Fruit fly (Drosophila melanogaster) whole organism, prepupa: Measurements from ENCODE around the gene Rbf2.

Experiments
- Blimp-1 ChIP-seq: fragments of 200-800 bp; sonication (Bioruptor generic); optimal IDR thresholded peaks from 3 replicates; lab custom pipeline; 2017; ENCODE audit warnings: missing biosample characterization, missing genetic modification characterization, mild to moderate bottlenecking, moderate library complexity, missing genetic modification reagents
- CG10669 ChIP-seq: fragments of 200-800 bp; sonication (Bioruptor generic); optimal IDR thresholded peaks from 3 replicates; lab custom pipeline; 2018; ENCODE audit warnings: missing biosample characterization, mild to moderate bottlenecking, missing genetic modification characterization, moderate library complexity
- CG11294 ChIP-seq: fragments of 200-800 bp; sonication (Bioruptor generic); IDR thresholded peaks from 2 replicates; pipeline ENCODE4 v1.3.6; 2022; ENCODE audit warnings: missing biosample characterization, missing genetic modification characterization
- CG11762 ChIP-seq: fragments of 200-800 bp; sonication (Bioruptor generic); optimal IDR thresholded peaks from 3 replicates; lab custom pipeline; 2016; ENCODE audit warnings: missing biosample characterization, missing genetic modification characterization; ENCODE audit not compliant: insufficient read depth
- CG11902 ChIP-seq: fragments of 200-800 bp; sonication (Bioruptor generic); optimal IDR thresholded peaks from 3 replicates; lab custom pipeline; 2016; ENCODE audit warnings: missing biosample characterization, missing genetic modification characterization
- CG15336 ChIP-seq: fragments of 200-800 bp; sonication (Bioruptor generic); IDR thresholded peaks from 2 replicates; pipeline ENCODE4 v1.3.6; 2022; ENCODE audit warnings: missing biosample characterization, missing genetic modification characterization
- CG1621 ChIP-seq: fragments of 200-800 bp; sonication (Bioruptor generic); optimal IDR thresholded peaks from 3 replicates; lab custom pipeline; 2018; ENCODE audit warnings: missing biosample characterization, mild to moderate bottlenecking, missing genetic modification characterization
- CG16779 ChIP-seq: fragments of 200-800 bp; sonication (Bioruptor generic); optimal IDR thresholded peaks from 3 replicates; lab custom pipeline; 2017; ENCODE audit warnings: missing biosample characterization, mild to moderate bottlenecking, missing genetic modification characterization
- CG3032 ChIP-seq: fragments of 200-800 bp; optimal IDR thresholded peaks from 2 replicates; lab custom pipeline; 2019; ENCODE audit warnings: missing biosample characterization, mild to moderate bottlenecking, missing genetic modification characterization, moderate library complexity
- CG31627 ChIP-seq: fragments of 200-800 bp; sonication (Bioruptor generic); optimal IDR thresholded peaks from 3 replicates; lab custom pipeline; 2016; ENCODE audit warnings: missing biosample characterization, missing genetic modification characterization
- CG32006 ChIP-seq: fragments of 200-800 bp; sonication (Bioruptor generic); optimal IDR thresholded peaks from 3 replicates; lab custom pipeline; 2017; ENCODE audit warnings: missing biosample characterization, mild to moderate bottlenecking, missing genetic modification characterization
- CG3919 ChIP-seq: fragments of 200-800 bp; sonication (Bioruptor generic); optimal IDR thresholded peaks from 3 replicates; lab custom pipeline; 2016; ENCODE audit warnings: missing biosample characterization, missing genetic modification characterization
- CG4318 ChIP-seq: fragments of 200-800 bp; sonication (Bioruptor generic); optimal IDR thresholded peaks from 3 replicates; lab custom pipeline; 2017; ENCODE audit warnings: missing biosample characterization, mild to moderate bottlenecking, missing genetic modification characterization
- CG6163 ChIP-seq: fragments of 200-800 bp; sonication (Bioruptor generic); IDR thresholded peaks from 3 replicates; pipeline ENCODE4 v1.3.6; 2022; ENCODE audit warnings: missing biosample characterization, missing genetic modification characterization
- CG6276 ChIP-seq: fragments of 200-800 bp; sonication (Bioruptor generic); optimal IDR thresholded peaks from 2 replicates; lab custom pipeline; 2017; ENCODE audit warnings: missing biosample characterization, mild to moderate bottlenecking, missing genetic modification characterization
- CG6792 ChIP-seq: fragments of 200-800 bp; sonication (Bioruptor generic); optimal IDR thresholded peaks from 3 replicates; lab custom pipeline; 2016; ENCODE audit warnings: missing biosample characterization, missing genetic modification characterization
- CG6808 ChIP-seq: fragments of 200-800 bp; sonication (Bioruptor generic); optimal IDR thresholded peaks from 3 replicates; lab custom pipeline; 2017; ENCODE audit warnings: missing biosample characterization, missing genetic modification characterization, mild to moderate bottlenecking, moderate library complexity, missing genetic modification reagents
- CG6854 ChIP-seq: fragments of 200-800 bp; sonication (Bioruptor generic); optimal IDR thresholded peaks from 2 replicates; lab custom pipeline; 2017; ENCODE audit warnings: missing biosample characterization, mild to moderate bottlenecking, missing genetic modification characterization
- CG7368 ChIP-seq: fragments of 200-800 bp; sonication (Bioruptor generic); optimal IDR thresholded peaks from 3 replicates; lab custom pipeline; 2016; ENCODE audit warnings: missing biosample characterization, missing genetic modification characterization
- CG8119 ChIP-seq: fragments of 200-800 bp; sonication (Bioruptor generic); IDR thresholded peaks from 3 replicates; pipeline ENCODE4 v1.3.6; 2022; ENCODE audit warnings: missing biosample characterization, missing genetic modification characterization
- CG8319 ChIP-seq: fragments of 200-800 bp; sonication (Bioruptor generic); optimal IDR thresholded peaks from 3 replicates; lab custom pipeline; 2016; ENCODE audit warnings: missing biosample characterization, missing genetic modification characterization
- CG9139 ChIP-seq: fragments of 200-800 bp; sonication (Bioruptor generic); optimal IDR thresholded peaks from 3 replicates; lab custom pipeline; 2017; ENCODE audit warnings: missing biosample characterization, mild to moderate bottlenecking, missing genetic modification characterization
- Eip75B ChIP-seq: fragments of 200-800 bp; sonication (Bioruptor generic); optimal IDR thresholded peaks from 3 replicates; lab custom pipeline; 2016; ENCODE audit warnings: missing biosample characterization, missing genetic modification characterization
- Eip78C ChIP-seq: fragments of 200-800 bp; sonication (Bioruptor generic); peaks from one replicate; lab custom pipeline; 2016; ENCODE audit warnings: missing biosample characterization, missing genetic modification characterization
- Eip93F ChIP-seq: fragments of 200-800 bp; sonication (Bioruptor generic); optimal IDR thresholded peaks from 2 replicates; lab custom pipeline; 2016; ENCODE audit warnings: missing biosample characterization, mild to moderate bottlenecking, missing genetic modification characterization
- Ets21C ChIP-seq: fragments of 200-800 bp; sonication (Bioruptor generic); optimal IDR thresholded peaks from 3 replicates; lab custom pipeline; 2016; ENCODE audit warnings: missing biosample characterization, missing genetic modification characterization
- Ets96B ChIP-seq: fragments of 200-800 bp; optimal IDR thresholded peaks from 2 replicates; lab custom pipeline; 2019; ENCODE audit warnings: missing biosample characterization, mild to moderate bottlenecking, missing genetic modification characterization, moderate library complexity
- Gug ChIP-seq: fragments of 200-800 bp; sonication (Bioruptor generic); IDR thresholded peaks from 2 replicates; pipeline ENCODE4 v1.3.6; 2022; ENCODE audit warnings: missing biosample characterization, missing genetic modification characterization
- Hr38 ChIP-seq: sonication (Bioruptor generic); optimal IDR thresholded peaks from 2 replicates; lab custom pipeline; 2016; ENCODE audit warnings: missing biosample characterization, missing genetic modification characterization
- Hr39 ChIP-seq: fragments of 200-800 bp; sonication (Bioruptor generic); optimal IDR thresholded peaks from 2 replicates; lab custom pipeline; 2016; ENCODE audit warnings: missing biosample characterization, missing genetic modification characterization
- Lpt ChIP-seq: fragments of 200-800 bp; sonication (Bioruptor generic); optimal IDR thresholded peaks from 3 replicates; lab custom pipeline; 2016; ENCODE audit warnings: missing biosample characterization, missing genetic modification characterization
- Met ChIP-seq: fragments of 200-800 bp; sonication (Bioruptor generic); optimal IDR thresholded peaks from 3 replicates; lab custom pipeline; 2016; ENCODE audit warnings: missing biosample characterization, missing genetic modification characterization
- OdsH ChIP-seq: fragments of 200-800 bp; sonication (Bioruptor generic); optimal IDR thresholded peaks from 3 replicates; lab custom pipeline; 2016; ENCODE audit warnings: missing biosample characterization, missing genetic modification characterization
- Smox ChIP-seq: fragments of 200-800 bp; sonication (Bioruptor generic); optimal IDR thresholded peaks from 3 replicates; lab custom pipeline; 2016; ENCODE audit warnings: missing biosample characterization, missing genetic modification characterization
- Sox102F ChIP-seq: fragments of 200-800 bp; sonication (Bioruptor generic); optimal IDR thresholded peaks from 2 replicates; lab custom pipeline; 2016; ENCODE audit warnings: missing biosample characterization, mild to moderate bottlenecking, missing genetic modification characterization
- Sox14 ChIP-seq: fragments of 200-800 bp; sonication (Bioruptor generic); optimal IDR thresholded peaks from 3 replicates; lab custom pipeline; 2016; ENCODE audit warnings: missing biosample characterization, missing genetic modification characterization
- Sox15 ChIP-seq: fragments of 200-800 bp; sonication (Bioruptor generic); optimal IDR thresholded peaks from 3 replicates; lab custom pipeline; 2016; ENCODE audit warnings: missing biosample characterization, missing genetic modification characterization
- achi ChIP-seq: fragments of 200-800 bp; sonication (Bioruptor generic); optimal IDR thresholded peaks from 3 replicates; lab custom pipeline; 2016; ENCODE audit warnings: missing biosample characterization, missing genetic modification characterization
- acj6 ChIP-seq: fragments of 200-800 bp; sonication (Bioruptor generic); optimal IDR thresholded peaks from 3 replicates; lab custom pipeline; 2016; ENCODE audit warnings: missing biosample characterization, missing genetic modification characterization
- cyc ChIP-seq: fragments of 200-800 bp; sonication (Bioruptor generic); optimal IDR thresholded peaks from 3 replicates; lab custom pipeline; 2016; ENCODE audit warnings: missing biosample characterization, missing genetic modification characterization
- eg ChIP-seq: fragments of 200-800 bp; sonication (Bioruptor generic); IDR thresholded peaks from 3 replicates; pipeline ENCODE4 v1.3.6; 2022; ENCODE audit warnings: missing biosample characterization, missing genetic modification characterization
- esn ChIP-seq: fragments of 200-800 bp; sonication (Bioruptor generic); optimal IDR thresholded peaks from 2 replicates; lab custom pipeline; 2016; ENCODE audit warnings: missing biosample characterization, mild to moderate bottlenecking, missing genetic modification characterization, moderate library complexity
- fd59A ChIP-seq: fragments of 200-800 bp; sonication (Bioruptor generic); optimal IDR thresholded peaks from 2 replicates; lab custom pipeline; 2017; ENCODE audit warnings: missing biosample characterization, mild to moderate bottlenecking, missing genetic modification characterization, missing genetic modification reagents
- fd85E ChIP-seq: fragments of 200-800 bp; sonication (Bioruptor generic); optimal IDR thresholded peaks from 3 replicates; lab custom pipeline; 2016; ENCODE audit warnings: missing biosample characterization, missing genetic modification characterization
- fkh ChIP-seq: fragments of 200-800 bp; sonication (Bioruptor generic); optimal IDR thresholded peaks from 3 replicates; lab custom pipeline; 2017; ENCODE audit warnings: missing biosample characterization, mild to moderate bottlenecking, missing genetic modification characterization, moderate library complexity
- lz ChIP-seq: fragments of 200-800 bp; sonication (Bioruptor generic); optimal IDR thresholded peaks from 3 replicates; lab custom pipeline; 2016; ENCODE audit warnings: missing biosample characterization, missing genetic modification characterization
- net ChIP-seq: fragments of 200-800 bp; sonication (Bioruptor generic); optimal IDR thresholded peaks from 3 replicates; lab custom pipeline; 2016; ENCODE audit warnings: missing biosample characterization, missing genetic modification characterization
- salr ChIP-seq, 2 experiments: fragments of 200-800 bp; sonication (Bioruptor generic); optimal IDR thresholded peaks; 3 replicates each; lab custom pipeline; 2016 to 2018; ENCODE audit warnings: missing biosample characterization in 2 of 2, missing genetic modification characterization in 2 of 2, mild to moderate bottlenecking in 1 of 2
- spab ChIP-seq: fragments of 200-800 bp; sonication (Bioruptor generic); optimal IDR thresholded peaks from 2 replicates; lab custom pipeline; 2017; ENCODE audit warnings: missing biosample characterization, mild to moderate bottlenecking, missing genetic modification characterization, missing genetic modification reagents
- ss ChIP-seq, 2 experiments: fragments of 200-800 bp; sonication (Bioruptor generic); optimal IDR thresholded peaks; 2 replicates in 1 of 2; 3 replicates in 1 of 2; lab custom pipeline; 2017 to 2018; ENCODE audit warnings: mild to moderate bottlenecking in 2 of 2, missing biosample characterization in 2 of 2, missing genetic modification characterization in 2 of 2, moderate library complexity in 1 of 2
- svp ChIP-seq: fragments of 200-800 bp; sonication (Bioruptor generic); peaks from one replicate; lab custom pipeline; 2016; ENCODE audit warnings: missing biosample characterization, missing genetic modification characterization
- topi ChIP-seq: fragments of 200-800 bp; sonication (Bioruptor generic); optimal IDR thresholded peaks from 3 replicates; lab custom pipeline; 2016; ENCODE audit warnings: missing biosample characterization, missing genetic modification characterization
- vri ChIP-seq: fragments of 200-800 bp; sonication (Bioruptor generic); optimal IDR thresholded peaks from 3 replicates; lab custom pipeline; 2016; ENCODE audit warnings: missing biosample characterization, mild to moderate bottlenecking, missing genetic modification characterization

The Rbf2 gene

DNA sequence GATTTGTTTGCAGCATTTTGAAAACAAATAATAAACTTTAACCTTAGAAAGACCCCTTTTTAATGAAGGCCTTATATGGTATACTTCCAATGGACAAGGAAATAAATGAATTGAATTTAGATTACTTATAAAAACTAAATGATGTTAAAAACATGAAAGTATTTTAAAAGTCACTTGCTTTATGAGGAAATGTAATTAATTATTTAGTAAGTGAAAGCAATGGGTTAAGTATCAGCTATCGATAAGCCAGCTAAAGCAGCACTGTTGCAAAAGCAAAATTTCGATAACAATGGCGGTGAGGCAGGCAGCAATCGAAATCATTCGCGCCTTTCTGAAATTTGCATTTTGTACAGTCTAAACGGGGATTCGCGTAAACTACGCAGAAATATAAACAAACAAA is at the start of gene Rbf2, which contains the start of gene CG32856:
Gene Rbf2 (plus strand): TSS at position 278 of the 400 bp plus-strand sequence.
Gene CG32856 (minus strand): TSS at position 183 of the 400 bp plus-strand sequence.
- TF ChIP-seq CG8119 (peak; percentile 89), Blimp-1 (no peak), CG6163 (GFP tag; lab: Robert Waterston, UW) (no peak; the same call in 2 of the 3 replicates), esn (peak; percentile 94), net (GFP tag; lab: Kevin White, UChicago) (peak; percentile 87), CG9139 (peak; percentile 50), Lpt (GFP tag; lab: Kevin White, UChicago) (no peak), CG7368 (GFP tag; lab: Kevin White, UChicago) (no peak), Eip75B (peak; percentile 78), Smox (GFP tag; lab: Kevin White, UChicago) (peak; percentile 92), Sox14 (peak; percentile 93), ss (GFP tag; optimal IDR thresholded peaks at IDR 0.05; lab: Kevin White, UChicago) (peak in 1 of 2 experiments; percentile 76), spab (peak; percentile 61), OdsH (peak; percentile 93), Hr38 (no peak), CG6808 (GFP tag; lab: Kevin White, UChicago) (no peak), CG6276 (GFP tag; lab: Kevin White, UChicago) (no peak), CG6792 (GFP tag; lab: Kevin White, UChicago) (peak; percentile 84), CG8319 (GFP tag; lab: Kevin White, UChicago) (peak; percentile 62), Sox102F (GFP tag; lab: Kevin White, UChicago) (peak; percentile 85), CG15336 (GFP tag; lab: Robert Waterston, UW) (peak; percentile 90), CG4318 (no peak), fd59A (GFP tag; lab: Kevin White, UChicago) (peak; percentile 74), CG11762 (GFP tag; lab: Kevin White, UChicago) (no peak), Ets21C (GFP tag; lab: Kevin White, UChicago) (peak; percentile 90), CG10669 (GFP tag; lab: Kevin White, UChicago) (no peak), Hr39 (peak; percentile 93), Eip93F (GFP tag; lab: Kevin White, UChicago) (no peak), vri (GFP tag; lab: Kevin White, UChicago) (no peak), fd85E (GFP tag; lab: Kevin White, UChicago) (no peak), fkh (GFP tag; lab: Kevin White, UChicago) (no peak), CG31627 (GFP tag; lab: Kevin White, UChicago) (peak; percentile 95), CG16779 (peak; percentile 60), CG3919 (GFP tag; lab: Kevin White, UChicago) (no peak), eg (GFP tag; lab: Robert Waterston, UW) (no peak; the same call in 2 of the 3 replicates), achi (GFP tag; lab: Kevin White, UChicago) (peak; percentile 88), cyc (GFP tag; lab: Kevin White, UChicago) (peak; percentile 67), topi (GFP tag; lab: Kevin White, UChicago) (peak; percentile 79), Sox15 (GFP tag; lab: Kevin White, UChicago) (peak; percentile 85), Ets96B (peak; percentile 89), Eip78C (GFP tag; lab: Kevin White, UChicago) (peak; percentile 97), lz (GFP tag; lab: Kevin White, UChicago) (peak; percentile 95), CG11294 (GFP tag; lab: Robert Waterston, UW) (no peak), Gug (no peak), CG32006 (GFP tag; lab: Kevin White, UChicago) (no peak), salr (GFP tag; optimal IDR thresholded peaks at IDR 0.05; lab: Kevin White, UChicago) (no peak), CG6854 (GFP tag; lab: Kevin White, UChicago) (no peak), acj6 (GFP tag; lab: Kevin White, UChicago) (peak; percentile 93), CG1621 (tag; lab: Kevin White, UChicago) (no peak), CG11902 (GFP tag; lab: Kevin White, UChicago) (peak; percentile 64), svp (peak; percentile 95), Met (GFP tag; lab: Kevin White, UChicago) (peak; percentile 93), CG3032 (tag; lab: Kevin White, UChicago) (peak; percentile 77)
